Fruit fly (Drosophila melanogaster) S2 (cell line): ENCODE data around the gene siz.

Experiments used
- CG8478 ChIP-seq: fragments of >200 bp; optimal IDR thresholded peaks from 2 replicates; lab custom pipeline; 2018
- CTCF ChIP-seq, 2 experiments: fragments of >200 bp; optimal IDR thresholded peaks; 2 replicates each; lab custom pipeline; 2018

- TF ChIP-seq CG8478 (lab: Kevin White, UChicago) (no peak), CTCF (optimal IDR thresholded peaks at IDR 0.05; lab: Kevin White, UChicago) (no peak)
Measured at dm6 chr3L:21041952-21042933, 7.9 kb downstream of the siz start.
